Worm (Caenorhabditis elegans) whole organism, early embryonic: ENCODE results near the gene oac-39.

Source experiments
- B0310.2 ChIP-seq: sonication (generic microtip); optimal IDR thresholded peaks from 2 replicates; lab custom pipeline; 2016; ENCODE audit warnings: mild to moderate bottlenecking, missing genetic modification characterization, missing compliant biosample characterization
- ama-1 ChIP-seq: fragments of 150-350 bp; optimal IDR thresholded peaks from 2 replicates; lab custom pipeline; 2014
- ceh-13 ChIP-seq: fragments of 200-800 bp; sonication (Bioruptor generic); optimal IDR thresholded peaks from 2 replicates; lab custom pipeline; 2018; ENCODE audit warnings: mild to moderate bottlenecking, missing genetic modification characterization, missing compliant biosample characterization
- ceh-36 ChIP-seq: sonication (generic microtip); optimal IDR thresholded peaks from 2 replicates; lab custom pipeline; 2016; ENCODE audit warnings: missing genetic modification characterization, inconsistent platforms, missing compliant biosample characterization
- flt-1 ChIP-seq: fragments of 200-800 bp; sonication (Bioruptor generic); IDR thresholded peaks from 2 replicates; pipeline ENCODE4 v1.3.6; 2022; ENCODE audit warnings: missing genetic modification characterization, missing compliant biosample characterization
- hmbx-1 ChIP-seq: sonication (generic microtip); optimal IDR thresholded peaks from 2 replicates; lab custom pipeline; 2016; ENCODE audit warnings: mild to moderate bottlenecking, missing genetic modification characterization, missing compliant biosample characterization
- hnd-1 ChIP-seq: sonication (generic microtip); optimal IDR thresholded peaks from 2 replicates; lab custom pipeline; 2016; ENCODE audit warnings: missing genetic modification characterization, missing compliant biosample characterization
- scrt-1 ChIP-seq: fragments of 200-800 bp; sonication (Bioruptor generic); IDR thresholded peaks from 2 replicates; pipeline ENCODE4 v1.3.6; 2022; ENCODE audit warnings: missing genetic modification characterization, missing compliant biosample characterization
- sea-1 ChIP-seq: fragments of 200-800 bp; sonication (Bioruptor generic); conservative IDR thresholded peaks from 2 replicates; pipeline ENCODE4 v1.3.6; 2022; ENCODE audit warnings: missing genetic modification characterization, missing compliant biosample characterization

ce11 chrV:268007-268406 is 16.5 kb upstream of the oac-39 start, which contains the start of gene lgc-26:
- TF ChIP-seq ceh-36 (tag; lab: Kevin White, UChicago) = no peak
- no peak for TF ChIP-seq ama-1 (lab: Kevin White, UChicago)
- TF ChIP-seq hmbx-1 (tag; lab: Kevin White, UChicago) = no peak
- TF ChIP-seq B0310.2 = no peak
- TF ChIP-seq ceh-13 = no peak
- TF ChIP-seq hnd-1 (tag; lab: Kevin White, UChicago) = no peak
- no peak for TF ChIP-seq flt-1 (GFP tag; lab: Robert Waterston, UW)
- no peak for TF ChIP-seq scrt-1
- TF ChIP-seq sea-1 = no peak
